Worm (Caenorhabditis elegans) whole organism, mixed stage, embryonic: ENCODE measurements around the gene ZK666.11.
"Not testable (repeated sequence)": the region's sequence is repeated elsewhere in the genome, so short reads cannot be mapped to it uniquely, and the experiment has no call there.

Experiments used
- ceh-83 ChIP-seq: fragments of 200-800 bp; sonication (Bioruptor generic); optimal IDR thresholded peaks from 2 replicates; lab custom pipeline; 2018; ENCODE audit warnings: mild to moderate bottlenecking, missing genetic modification characterization, missing compliant biosample characterization
- cnd-1 ChIP-seq: fragments of 200-800 bp; sonication (Bioruptor generic); optimal IDR thresholded peaks from 2 replicates; lab custom pipeline; 2018; ENCODE audit warnings: mild to moderate bottlenecking, missing genetic modification characterization, missing compliant biosample characterization
- drap-1 ChIP-seq: fragments of 200-800 bp; sonication (Bioruptor generic); optimal IDR thresholded peaks from 3 replicates; lab custom pipeline; 2018; ENCODE audit warnings: mild to moderate bottlenecking, missing genetic modification characterization, missing compliant biosample characterization
- elt-3 ChIP-seq: fragments of 150-350 bp; optimal IDR thresholded peaks from 2 replicates; lab custom pipeline; 2014; ENCODE audit warnings: missing biosample characterization, missing genetic modification characterization
- lsy-2 ChIP-seq: fragments of 150-350 bp; optimal IDR thresholded peaks from 2 replicates; lab custom pipeline; 2014; ENCODE audit warnings: missing biosample characterization, missing genetic modification characterization
- mep-1 ChIP-seq: fragments of 150-350 bp; optimal IDR thresholded peaks from 2 replicates; lab custom pipeline; 2017; ENCODE audit warnings: missing biosample characterization, missing genetic modification reagents, missing genetic modification characterization, inconsistent platforms
- mls-2 ChIP-seq: sonication (generic microtip); optimal IDR thresholded peaks from 2 replicates; lab custom pipeline; 2016; ENCODE audit warnings: mild to moderate bottlenecking, missing genetic modification characterization, moderate library complexity, missing compliant biosample characterization
- nhr-28 ChIP-seq: fragments of 150-350 bp; optimal IDR thresholded peaks from 2 replicates; lab custom pipeline; 2014; ENCODE audit warnings: missing biosample characterization, missing genetic modification characterization
- pha-4 ChIP-seq: fragments of 150-350 bp; optimal IDR thresholded peaks from 2 replicates; lab custom pipeline; 2018; ENCODE audit warnings: missing biosample characterization, missing genetic modification reagents, missing genetic modification characterization
- unc-39 ChIP-seq: fragments of 150-350 bp; optimal IDR thresholded peaks from 2 replicates; lab custom pipeline; 2014; ENCODE audit warnings: missing biosample characterization, missing genetic modification characterization
- unc-62 ChIP-seq: fragments of 150-350 bp; optimal IDR thresholded peaks from 2 replicates; lab custom pipeline; 2014; ENCODE audit warnings: missing biosample characterization, missing genetic modification reagents, missing genetic modification characterization

ce11 chrII:10442846-10443245, 39.5 kb upstream of the ZK666.11 start, which contains the start of gene ZK673.1:
- TF ChIP-seq unc-62 (GFP tag; lab: Kevin White, UChicago); lsy-2 (tag; lab: Kevin White, UChicago); unc-39 (tag; lab: Kevin White, UChicago); mls-2 (tag; lab: Kevin White, UChicago); cnd-1 (tag; lab: Kevin White, UChicago); ceh-83; drap-1 (GFP tag; lab: Kevin White, UChicago); nhr-28 (tag; lab: Kevin White, UChicago); mep-1 (tag; lab: Kevin White, UChicago); elt-3 (tag; lab: Kevin White, UChicago); pha-4 (tag; lab: Kevin White, UChicago): not testable (repeated sequence)
